Fruit fly (Drosophila melanogaster): Measurements from ENCODE around the gene CG6845.

Gene CG6845

DNA sequence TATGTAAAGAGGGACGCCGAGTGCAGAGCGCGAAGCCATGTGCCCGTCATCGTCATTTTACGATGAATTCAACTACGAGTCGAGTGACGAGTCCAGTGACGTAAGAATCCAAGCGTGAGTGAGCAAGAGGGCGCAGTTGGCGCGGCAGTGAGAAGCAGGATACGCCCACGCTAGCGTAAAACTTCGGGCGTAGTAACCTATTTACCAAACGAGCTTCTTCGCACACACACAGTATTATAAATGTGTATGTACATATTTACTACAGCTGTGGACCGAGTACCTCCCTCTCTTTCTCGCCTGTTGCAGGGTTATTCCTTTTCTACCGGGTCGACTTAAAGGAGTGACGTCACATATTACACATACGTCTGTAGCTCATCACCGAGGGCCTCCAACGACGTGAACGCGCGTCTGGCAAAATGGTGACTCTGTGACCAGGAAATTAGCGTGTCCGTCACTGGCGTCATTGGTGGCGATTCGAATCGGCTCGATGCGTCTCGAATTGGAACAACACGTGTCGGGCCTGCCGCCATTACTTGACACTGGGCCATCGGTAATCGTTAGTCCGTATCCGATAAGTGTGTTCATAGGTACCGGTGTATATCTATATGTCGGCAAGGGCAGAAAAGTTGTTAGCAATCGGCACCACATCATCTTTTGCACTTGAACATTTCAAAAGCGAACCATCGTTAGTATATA, 22.3 kb upstream of the CG6845 start (continued):
- 0 out of 2 replicates have a peak, but pooled peaks have one; percentile 19 for TF ChIP-seq Atf6 (GFP tag; IDR thresholded peaks at IDR 0.05)
- TF ChIP-seq Med (GFP tag) = peak; percentile 54
- TF ChIP-seq chinmo (GFP tag; IDR thresholded peaks at IDR 0.05; ENCODE audit: partially characterized antibody) = 0 out of 4 replicates have a peak, but pooled peaks have one; percentile 59
- TF ChIP-seq CG13894 (tag; optimal IDR thresholded peaks at IDR 0.05) = peak; percentile 40
- TF ChIP-seq Deaf1 (tag; optimal IDR thresholded peaks at IDR 0.05) = peak; percentile 91
- no peak for TF ChIP-seq kah (GFP tag; optimal IDR thresholded peaks at IDR 0.05)
- TF ChIP-seq ems (GFP tag; optimal IDR thresholded peaks at IDR 0.05) = no peak
- TF ChIP-seq Hmx (GFP tag; optimal IDR thresholded peaks at IDR 0.05) = no peak
- TF ChIP-seq Dad (GFP tag; optimal IDR thresholded peaks at IDR 0.05) = no peak
- peak; percentile 19 for TF ChIP-seq cg (GFP tag; optimal IDR thresholded peaks at IDR 0.05)
- peak; percentile 56 for TF ChIP-seq gsb-n (tag; optimal IDR thresholded peaks at IDR 0.05)
- TF ChIP-seq Sry-δ (GFP tag; optimal IDR thresholded peaks at IDR 0.05) = no peak
- peak; percentile 28; the same call in 1 of the 2 replicates for TF ChIP-seq Adf1 (GFP tag; IDR thresholded peaks at IDR 0.05)
- TF ChIP-seq scrt (GFP tag; optimal IDR thresholded peaks at IDR 0.05) = peak; percentile 78
- no peak for TF ChIP-seq CG12236 (GFP tag; optimal IDR thresholded peaks at IDR 0.05)
- TF ChIP-seq CG10543 (GFP tag; optimal IDR thresholded peaks at IDR 0.05) = peak; percentile 57

DNA sequence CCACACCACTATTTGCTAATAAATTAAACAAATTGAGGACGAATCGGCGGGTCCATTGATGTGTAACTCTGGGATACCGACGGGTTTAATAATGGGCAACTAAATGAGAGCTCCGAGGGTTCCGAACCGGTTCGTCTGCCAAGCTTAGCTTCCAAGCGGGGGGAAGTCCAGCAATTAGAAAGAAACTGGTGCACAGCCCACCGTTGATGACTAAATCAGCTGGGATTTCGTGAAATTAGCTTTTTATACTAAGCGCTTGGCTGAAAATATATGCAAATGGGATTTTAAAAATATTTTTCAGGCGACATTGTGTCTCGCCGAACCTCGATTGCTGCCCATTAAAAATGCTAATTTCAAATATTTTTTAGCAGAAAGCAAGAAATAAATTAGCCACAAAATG, 18.8 kb upstream of the CG6845 start:
- TF ChIP-seq Vsx1 (GFP tag; optimal IDR thresholded peaks at IDR 0.05) (peak; percentile 26), Doc3 (GFP tag; IDR thresholded peaks at IDR 0.05; ENCODE audit: partially characterized antibody) (no peak), CG11398 (GFP tag; optimal IDR thresholded peaks at IDR 0.05) (no peak), CG1832 (GFP tag; optimal IDR thresholded peaks at IDR 0.05) (no peak), nmo (GFP tag; optimal IDR thresholded peaks at IDR 0.05) (no peak), prd (optimal IDR thresholded peaks at IDR 0.05) (no peak), prd (GFP tag; IDR thresholded peaks at IDR 0.05) (no peak), Rfx (GFP tag; IDR thresholded peaks at IDR 0.05) (no peak), caup (GFP tag; optimal IDR thresholded peaks at IDR 0.05; ENCODE audit: severe bottlenecking) (no peak), vvl (GFP tag; IDR thresholded peaks at IDR 0.05) (peak; percentile 64; the same call in 1 of the 2 replicates), abd-A (tag; optimal IDR thresholded peaks at IDR 0.05) (peak; percentile 60), sd (tag; optimal IDR thresholded peaks at IDR 0.05) (peak; percentile 47), CG10565 (GFP tag; optimal IDR thresholded peaks at IDR 0.05) (no peak), mirr (GFP tag; optimal IDR thresholded peaks at IDR 0.05) (no peak), Med (GFP tag) (peak; percentile 39), MBD-R2 (GFP tag; IDR thresholded peaks at IDR 0.05) (no peak), Awh (GFP tag; IDR thresholded peaks at IDR 0.05) (peak; percentile 81), CG2116 (GFP tag; optimal IDR thresholded peaks at IDR 0.05) (no peak), CG10431 (GFP tag; optimal IDR thresholded peaks at IDR 0.05) (no peak), ems (GFP tag; optimal IDR thresholded peaks at IDR 0.05) (no peak), CG12769 (tag; optimal IDR thresholded peaks at IDR 0.05) (peak; percentile 60), PHDP (tag; optimal IDR thresholded peaks at IDR 0.05) (no peak), D19B (GFP tag; optimal IDR thresholded peaks at IDR 0.05) (no peak), CG11456 (GFP tag; IDR thresholded peaks at IDR 0.05) (no peak), BEAF-32 (GFP tag; optimal IDR thresholded peaks at IDR 0.05) (no peak), insv (GFP tag; optimal IDR thresholded peaks at IDR 0.05) (no peak), chm (GFP tag; IDR thresholded peaks at IDR 0.05) (no peak), Hsf (GFP tag; optimal IDR thresholded peaks at IDR 0.05) (no peak), pan (optimal IDR thresholded peaks at IDR 0.05) (no peak), pan (GFP tag; optimal IDR thresholded peaks at IDR 0.05 in 1 of 2, IDR thresholded peaks at IDR 0.05 in 1 of 2) (peak in 1 of 2 experiments; percentile 27), CG13296 (GFP tag; optimal IDR thresholded peaks at IDR 0.05) (no peak), schlank (tag; optimal IDR thresholded peaks at IDR 0.05) (no peak), tup (GFP tag; optimal IDR thresholded peaks at IDR 0.05) (no peak), oc (tag; optimal IDR thresholded peaks at IDR 0.05) (peak; percentile 30)

Data from whole organism, embryonic.